Fruit fly (Drosophila melanogaster): ENCODE data around the gene Set8.

Set8 gene

dm6 chr3R:14326250-14327112 lies 10.6 kb downstream of the Set8 start, which contains the start of the genes Afti and ATPsynE (continued):
- TF ChIP-seq CG18599 (GFP tag; optimal IDR thresholded peaks at IDR 0.05): no peak
- TF ChIP-seq slbo (GFP tag; IDR thresholded peaks at IDR 0.05): peak; percentile 87
- peak; percentile 78 for TF ChIP-seq Sry-δ (GFP tag; optimal IDR thresholded peaks at IDR 0.05)
- TF ChIP-seq TFAM (GFP tag; optimal IDR thresholded peaks at IDR 0.05): no peak
- no peak for TF ChIP-seq Vsx1 (GFP tag; optimal IDR thresholded peaks at IDR 0.05)
- TF ChIP-seq trem (tag; optimal IDR thresholded peaks at IDR 0.05): peak; percentile 74
- peak; percentile 74 for TF ChIP-seq phol (tag; optimal IDR thresholded peaks at IDR 0.05)
- peak; percentile 39 for TF ChIP-seq CG34376 (GFP tag; optimal IDR thresholded peaks at IDR 0.05)
- TF ChIP-seq Adf1 (GFP tag; IDR thresholded peaks at IDR 0.05): peak; percentile 29; the same call in 1 of the 2 replicates
- no peak for TF ChIP-seq dan (GFP tag; IDR thresholded peaks at IDR 0.05)
- TF ChIP-seq E2f2 (GFP tag; IDR thresholded peaks at IDR 0.05): peak; percentile 68
- TF ChIP-seq en (GFP tag; optimal IDR thresholded peaks at IDR 0.05): peak; percentile 30
- TF ChIP-seq Xbp1 (GFP tag; optimal IDR thresholded peaks at IDR 0.05): peak; percentile 82
- TF ChIP-seq pho (GFP tag; optimal IDR thresholded peaks at IDR 0.05): peak; percentile 68
- TF ChIP-seq CG9797 (GFP tag; optimal IDR thresholded peaks at IDR 0.05): peak; percentile 34
- TF ChIP-seq ftz-f1 (GFP tag; optimal IDR thresholded peaks at IDR 0.05): peak; percentile 97
- no peak for TF ChIP-seq rib (GFP tag; IDR thresholded peaks at IDR 0.05)
- TF ChIP-seq vvl (GFP tag; IDR thresholded peaks at IDR 0.05): peak; percentile 82; the same call in 1 of the 2 replicates
- TF ChIP-seq tll (GFP tag; optimal IDR thresholded peaks at IDR 0.05): no peak
- TF ChIP-seq MESR4 (GFP tag; optimal IDR thresholded peaks at IDR 0.05): peak; percentile 93
- TF ChIP-seq CG12236 (GFP tag; optimal IDR thresholded peaks at IDR 0.05): no peak
- TF ChIP-seq ap (GFP tag; IDR thresholded peaks at IDR 0.05): peak; percentile 60
- TF ChIP-seq Dp (GFP tag; optimal IDR thresholded peaks at IDR 0.05): peak; percentile 59
- TF ChIP-seq hth (optimal IDR thresholded peaks at IDR 0.05): no peak
- no peak for TF ChIP-seq Hmr (GFP tag; optimal IDR thresholded peaks at IDR 0.05)
- no peak for TF ChIP-seq CG8359 (GFP tag; optimal IDR thresholded peaks at IDR 0.05; ENCODE audit: borderline replicate concordance)
- TF ChIP-seq dpn (GFP tag; optimal IDR thresholded peaks at IDR 0.05): peak; percentile 70 to 75
- TF ChIP-seq abd-A (tag; optimal IDR thresholded peaks at IDR 0.05): no peak
- no peak; the same call in 2 of the 3 replicates for TF ChIP-seq zen2 (GFP tag; IDR thresholded peaks at IDR 0.05; ENCODE audit: partially characterized antibody)
- TF ChIP-seq CG16813 (GFP tag; IDR thresholded peaks at IDR 0.05; ENCODE audit: partially characterized antibody): peak; percentile 69
- peak; percentile 5 for TF ChIP-seq CG10274 (GFP tag; optimal IDR thresholded peaks at IDR 0.05)
- peak; percentile 70 for TF ChIP-seq grau (tag; optimal IDR thresholded peaks at IDR 0.05)
- no peak for TF ChIP-seq NC2α (GFP tag; optimal IDR thresholded peaks at IDR 0.05)
- TF ChIP-seq gsb-n (tag; optimal IDR thresholded peaks at IDR 0.05): no peak
- peak; percentile 70 for TF ChIP-seq CG2712 (tag; optimal IDR thresholded peaks at IDR 0.05)
- peak; percentile 23 for TF ChIP-seq ERR (GFP tag; optimal IDR thresholded peaks at IDR 0.05)
- TF ChIP-seq CG1529 (GFP tag; optimal IDR thresholded peaks at IDR 0.05): no peak
- no peak for TF ChIP-seq CG8388 (GFP tag; optimal IDR thresholded peaks at IDR 0.05)
- TF ChIP-seq kni (GFP tag; optimal IDR thresholded peaks at IDR 0.05): no peak
- peak; percentile 8 for TF ChIP-seq Hey (tag; optimal IDR thresholded peaks at IDR 0.05)
- TF ChIP-seq CG18476 (GFP tag; optimal IDR thresholded peaks at IDR 0.05): peak; percentile 22
- TF ChIP-seq dati (GFP tag; IDR thresholded peaks at IDR 0.05): no peak
- peak; percentile 74 for TF ChIP-seq CG10209 (GFP tag; optimal IDR thresholded peaks at IDR 0.05)
- peak; percentile 58 for TF ChIP-seq unc-4 (GFP tag; IDR thresholded peaks at IDR 0.05; ENCODE audit: partially characterized antibody)
- TF ChIP-seq CTCF (GFP tag; optimal IDR thresholded peaks at IDR 0.05): peak; percentile 46
- no peak for TF ChIP-seq CG4707 (GFP tag; optimal IDR thresholded peaks at IDR 0.05)
- no peak for TF ChIP-seq tap (tag; optimal IDR thresholded peaks at IDR 0.05)
- peak; percentile 68 for TF ChIP-seq CG6791 (GFP tag; IDR thresholded peaks at IDR 0.05; ENCODE audit: partially characterized antibody)
- TF ChIP-seq Ptx1 (GFP tag; IDR thresholded peaks at IDR 0.05): peak; percentile 72

All from whole organism, embryonic.